Fruit fly (Drosophila melanogaster): ENCODE data around the gene CG4743.

Gene CG4743

dm6 chr3R:25652066-25652720, 28.2 kb downstream of the CG4743 start (continued):
- TF ChIP-seq CG15269 (tag; optimal IDR thresholded peaks at IDR 0.05) (peak; percentile 18), CG8290 (GFP tag; optimal IDR thresholded peaks at IDR 0.05) (no peak), CG8290 (tag; optimal IDR thresholded peaks at IDR 0.05) (peak in 1 of 2 experiments; percentile 60), CG10366 (GFP tag; IDR thresholded peaks at IDR 0.05) (no peak), Rx (GFP tag; IDR thresholded peaks at IDR 0.05) (no peak), CG13894 (tag; optimal IDR thresholded peaks at IDR 0.05) (peak; percentile 74), Trl (optimal IDR thresholded peaks at IDR 0.05) (no peak), Trl (GFP tag; optimal IDR thresholded peaks at IDR 0.05) (no peak), Med (GFP tag) (peak; percentile 81), tll (GFP tag; optimal IDR thresholded peaks at IDR 0.05) (no peak), Myb (GFP tag; optimal IDR thresholded peaks at IDR 0.05) (peak; percentile 90), CG30431 (GFP tag; optimal IDR thresholded peaks at IDR 0.05) (no peak), odd (GFP tag; optimal IDR thresholded peaks at IDR 0.05) (no peak), CG8478 (optimal IDR thresholded peaks at IDR 0.05) (no peak), luna (GFP tag; optimal IDR thresholded peaks at IDR 0.05) (no peak), CTCF (GFP tag; optimal IDR thresholded peaks at IDR 0.05) (peak; percentile 71), CG2129 (GFP tag; IDR thresholded peaks at IDR 0.05; ENCODE audit: partially characterized antibody) (no peak), knrl (GFP tag; IDR thresholded peaks at IDR 0.05; ENCODE audit: partially characterized antibody) (0 out of 3 replicates have a peak, but pooled peaks have one; percentile 26), Nf-YB (GFP tag; optimal IDR thresholded peaks at IDR 0.05) (no peak), CG15514 (GFP tag; optimal IDR thresholded peaks at IDR 0.05) (peak; percentile 17), CG16813 (GFP tag; IDR thresholded peaks at IDR 0.05; ENCODE audit: partially characterized antibody) (no peak)

DNA sequence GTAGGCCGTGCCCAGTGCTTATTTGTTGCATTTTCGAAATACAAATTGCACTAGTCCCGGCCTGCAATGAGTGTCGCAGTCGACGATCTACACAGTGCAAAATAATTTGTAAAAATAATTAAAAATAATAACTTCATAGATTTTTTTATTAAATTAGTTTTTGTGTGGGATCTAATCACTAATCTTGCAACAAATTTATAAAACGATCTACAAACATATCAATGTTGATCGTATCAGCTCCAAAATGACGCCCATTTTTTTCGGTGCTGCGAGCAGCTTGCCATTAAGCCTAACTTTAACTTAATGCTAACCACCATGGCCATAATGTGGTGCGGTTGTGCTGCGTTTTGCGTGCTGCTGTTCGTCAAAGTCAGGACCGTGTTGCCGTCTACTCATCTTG, 28.9 kb downstream of the CG4743 start:
- TF ChIP-seq crc (GFP tag; optimal IDR thresholded peaks at IDR 0.05) = no peak
- TF ChIP-seq lab (GFP tag; optimal IDR thresholded peaks at IDR 0.05) = peak; percentile 32
- peak; percentile 33 for TF ChIP-seq CG10979 (tag; optimal IDR thresholded peaks at IDR 0.05)
- no peak for TF ChIP-seq vfl (GFP tag; optimal IDR thresholded peaks at IDR 0.05)
- no peak for TF ChIP-seq al (GFP tag; IDR thresholded peaks at IDR 0.05)
- TF ChIP-seq CG14014 (GFP tag; IDR thresholded peaks at IDR 0.05) = 0 out of 2 replicates have a peak, but pooled peaks have one; percentile 25
- TF ChIP-seq CG12391 (tag; optimal IDR thresholded peaks at IDR 0.05) = peak; percentile 32
- no peak for TF ChIP-seq CG10543 (GFP tag; optimal IDR thresholded peaks at IDR 0.05)
- TF ChIP-seq sens-2 (GFP tag; IDR thresholded peaks at IDR 0.05) = 0 out of 2 replicates have a peak, but pooled peaks have one; percentile 28
- TF ChIP-seq CG3847 (GFP tag; IDR thresholded peaks at IDR 0.05) = no peak; the same call in 1 of the 2 replicates
- no peak for TF ChIP-seq CG32767 (GFP tag; IDR thresholded peaks at IDR 0.05)
- peak; percentile 2 for TF ChIP-seq CG6254 (GFP tag; optimal IDR thresholded peaks at IDR 0.05)
- peak; percentile 4 for TF ChIP-seq CG10267 (tag; optimal IDR thresholded peaks at IDR 0.05)
- no peak for TF ChIP-seq fu2 (GFP tag; optimal IDR thresholded peaks at IDR 0.05)
- peak; percentile 14 for TF ChIP-seq CG7839 (tag; optimal IDR thresholded peaks at IDR 0.05)
- no peak for TF ChIP-seq pfk (GFP tag; optimal IDR thresholded peaks at IDR 0.05)
- TF ChIP-seq CG17385 (GFP tag; optimal IDR thresholded peaks at IDR 0.05) = peak; percentile 10
- no peak for TF ChIP-seq E2f1 (GFP tag; IDR thresholded peaks at IDR 0.05)
- 0 out of 3 replicates have a peak, but pooled peaks have one; percentile 36 for TF ChIP-seq C15 (GFP tag; IDR thresholded peaks at IDR 0.05)
- no peak for TF ChIP-seq prd (optimal IDR thresholded peaks at IDR 0.05)
- peak; percentile 33; the same call in 2 of the 3 replicates for TF ChIP-seq prd (GFP tag; IDR thresholded peaks at IDR 0.05)
- TF ChIP-seq slou (GFP tag; optimal IDR thresholded peaks at IDR 0.05) = no peak
- TF ChIP-seq phol (tag; optimal IDR thresholded peaks at IDR 0.05) = peak; percentile 24
- no peak for TF ChIP-seq tgo (GFP tag; IDR thresholded peaks at IDR 0.05)
- TF ChIP-seq CG14441 (GFP tag; IDR thresholded peaks at IDR 0.05) = 0 out of 2 replicates have a peak, but pooled peaks have one; percentile 16
- no peak for TF ChIP-seq sd (tag; optimal IDR thresholded peaks at IDR 0.05)
- TF ChIP-seq CG18599 (GFP tag; optimal IDR thresholded peaks at IDR 0.05) = peak; percentile 5
- TF ChIP-seq CG15269 (tag; optimal IDR thresholded peaks at IDR 0.05) = no peak
- no peak for TF ChIP-seq emc (GFP tag; optimal IDR thresholded peaks at IDR 0.05)
- peak; percentile 46; the same call in 2 of the 3 replicates for TF ChIP-seq row (GFP tag; IDR thresholded peaks at IDR 0.05)
- no peak for TF ChIP-seq cwo (GFP tag; optimal IDR thresholded peaks at IDR 0.05)

All from whole organism, embryonic.